Fruit fly (Drosophila melanogaster) whole organism, embryonic: ENCODE results near the gene CstF64.

Source experiments
- Ada2b ChIP-seq: fragments of 200-800 bp; sonication (Bioruptor generic); IDR thresholded peaks from 2 replicates; pipeline ENCODE4 v1.3.6; 2022; ENCODE audit warnings: missing biosample characterization, missing genetic modification characterization
- B-H2 ChIP-seq: fragments of 200-800 bp; sonication (Bioruptor generic); optimal IDR thresholded peaks from 2 replicates; lab custom pipeline; 2018; ENCODE audit warnings: missing biosample characterization, mild to moderate bottlenecking, missing genetic modification characterization
- CG32767 ChIP-seq: fragments of 200-800 bp; sonication (Bioruptor generic); IDR thresholded peaks from 2 replicates; pipeline ENCODE4 v1.3.6; 2022; ENCODE audit warnings: missing biosample characterization, missing genetic modification characterization
- CG4360 ChIP-seq: fragments of 200-800 bp; sonication (Bioruptor generic); IDR thresholded peaks from 2 replicates; pipeline ENCODE4 v1.3.6; 2022; ENCODE audit warnings: missing biosample characterization, missing genetic modification characterization
- Doc3 ChIP-seq: fragments of 200-800 bp; sonication (Bioruptor generic); IDR thresholded peaks from 3 replicates; pipeline ENCODE4 v1.3.6; 2022; ENCODE audit warnings: missing biosample characterization, missing genetic modification characterization; ENCODE audit not compliant: partially characterized antibody
- NC2β ChIP-seq: fragments of 200-800 bp; sonication (Bioruptor generic); optimal IDR thresholded peaks from 2 replicates; lab custom pipeline; 2016; ENCODE audit warnings: missing biosample characterization, missing genetic modification characterization
- corto ChIP-seq: fragments of 200-800 bp; sonication (Bioruptor generic); optimal IDR thresholded peaks from 2 replicates; lab custom pipeline; 2016; ENCODE audit warnings: missing biosample characterization, mild to moderate bottlenecking, missing genetic modification characterization, moderate library complexity
- dati ChIP-seq: fragments of 200-800 bp; sonication (Bioruptor generic); IDR thresholded peaks from 2 replicates; pipeline ENCODE4 v1.3.6; 2022; ENCODE audit warnings: missing biosample characterization, missing genetic modification characterization
- gfzf ChIP-seq: fragments of 200-800 bp; sonication (Bioruptor generic); optimal IDR thresholded peaks from 2 replicates; lab custom pipeline; 2016; ENCODE audit warnings: missing biosample characterization, mild to moderate bottlenecking, missing genetic modification characterization, moderate library complexity
- hb ChIP-seq: fragments of 200-800 bp; sonication (Bioruptor generic); IDR thresholded peaks from 3 replicates; pipeline ENCODE4 v1.3.6; 2022; ENCODE audit warnings: missing biosample characterization, missing genetic modification characterization; ENCODE audit not compliant: partially characterized antibody
- lov ChIP-seq, 2 experiments: fragments of 200-800 bp in 1 of 2; fragments of >200 bp in 1 of 2; sonication (Bioruptor generic) in 1 of 2; IDR thresholded peaks in 1 of 2; optimal IDR thresholded peaks in 1 of 2; 2 replicates in 1 of 2; 3 replicates in 1 of 2; pipeline versions ENCODE4 v1.3.6 to Lab custom; 2017 to 2022; ENCODE audit warnings: missing biosample characterization in 1 of 2, missing genetic modification characterization in 1 of 2
- sc ChIP-seq, 3 experiments: fragments of >200 bp in 2 of 3; fragments of 200-800 bp in 1 of 3; sonication (Bioruptor generic) in 1 of 3; optimal IDR thresholded peaks; 2 replicates in 2 of 3; 3 replicates in 1 of 3; lab custom pipeline; 2017; ENCODE audit warnings: mild to moderate bottlenecking in 1 of 3, missing biosample characterization in 1 of 3, missing genetic modification characterization in 1 of 3, missing genetic modification reagents in 1 of 3
- sens ChIP-seq: fragments of 200-800 bp; sonication (Bioruptor generic); peaks from one replicate; lab custom pipeline; 2016; ENCODE audit warnings: missing biosample characterization, missing genetic modification characterization

DNA sequence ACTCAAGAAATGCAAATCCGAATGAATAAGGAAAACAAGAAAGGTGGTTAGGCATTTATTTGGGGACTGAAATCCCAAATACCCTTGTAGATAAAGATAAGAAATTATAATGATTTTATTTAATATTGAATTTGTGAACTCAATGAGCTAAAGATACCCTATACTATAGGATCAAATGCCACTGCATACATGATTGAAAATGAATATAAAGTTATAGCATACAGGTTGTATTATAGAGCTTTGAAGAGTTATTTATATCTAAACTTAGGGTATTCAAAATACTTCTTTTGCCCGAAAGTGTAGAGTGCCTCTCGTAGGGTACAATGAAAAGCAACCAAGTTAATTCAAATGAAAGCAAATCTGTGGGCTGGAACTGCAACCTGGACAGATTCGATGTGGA is 43.4 kb upstream of the CstF64 start:
- no peak for TF ChIP-seq sens (GFP tag; lab: Kevin White, UChicago)
- no peak for TF ChIP-seq CG4360
- TF ChIP-seq hb = no peak
- no peak for TF ChIP-seq NC2β (GFP tag; lab: Kevin White, UChicago)
- TF ChIP-seq lov (optimal IDR thresholded peaks at IDR 0.05; lab: Kevin White, UChicago) = no peak
- TF ChIP-seq lov (GFP tag; IDR thresholded peaks at IDR 0.05; lab: Robert Waterston, UW) = no peak
- TF ChIP-seq Doc3 = no peak
- TF ChIP-seq Ada2b = no peak
- no peak for TF ChIP-seq CG32767 (GFP tag; lab: Robert Waterston, UW)
- no peak for TF ChIP-seq dati (GFP tag; lab: Robert Waterston, UW)
- TF ChIP-seq sc (optimal IDR thresholded peaks at IDR 0.05; lab: Kevin White, UChicago) = no peak
- no peak for TF ChIP-seq sc (GFP tag; optimal IDR thresholded peaks at IDR 0.05; lab: Kevin White, UChicago)
- no peak for TF ChIP-seq corto (GFP tag; lab: Kevin White, UChicago)
- TF ChIP-seq gfzf (GFP tag; lab: Kevin White, UChicago) = no peak
- TF ChIP-seq B-H2 (GFP tag; lab: Kevin White, UChicago) = no peak
